Worm (Caenorhabditis elegans): ENCODE results near the gene osm-9.

The osm-9 gene

ce11 chrIV:3532989-3533388, 24.2 kb downstream of the osm-9 start:
- TF ChIP-seq scrt-1 (GFP tag; IDR thresholded peaks at IDR 0.05) (no peak), B0310.2 (tag; optimal IDR thresholded peaks at IDR 0.05) (no peak), tra-4 (tag; optimal IDR thresholded peaks at IDR 0.05) (no peak), sea-1 (GFP tag; conservative IDR thresholded peaks at IDR 0.05) (no peak), hmbx-1 (tag; optimal IDR thresholded peaks at IDR 0.05) (no peak), tbx-11 (GFP tag; IDR thresholded peaks at IDR 0.05) (no peak), pes-1 (GFP tag; IDR thresholded peaks at IDR 0.05) (no peak), hnd-1 (tag; optimal IDR thresholded peaks at IDR 0.05) (no peak), ama-1 (optimal IDR thresholded peaks at IDR 0.05) (no peak), ceh-13 (GFP tag; optimal IDR thresholded peaks at IDR 0.05) (no peak), aly-1 (tag; optimal IDR thresholded peaks at IDR 0.05) (no peak), F13C5.2 (tag; optimal IDR thresholded peaks at IDR 0.05) (no peak), flt-1 (GFP tag; IDR thresholded peaks at IDR 0.05) (no peak)

ce11 chrIV:3532167-3532566, 25.1 kb downstream of the osm-9 start, which contains the start of gene M57.1:
TSS of gene M57.1 (plus strand) at chrIV:3532467.
- TF ChIP-seq pes-1 (GFP tag; IDR thresholded peaks at IDR 0.05): no peak
- no peak for TF ChIP-seq hmbx-1 (tag; optimal IDR thresholded peaks at IDR 0.05)
- TF ChIP-seq scrt-1 (GFP tag; IDR thresholded peaks at IDR 0.05): no peak
- TF ChIP-seq ceh-36 (tag; optimal IDR thresholded peaks at IDR 0.05): no peak
- TF ChIP-seq hnd-1 (tag; optimal IDR thresholded peaks at IDR 0.05): no peak
- TF ChIP-seq tra-4 (tag; optimal IDR thresholded peaks at IDR 0.05): no peak
- TF ChIP-seq aly-1 (tag; optimal IDR thresholded peaks at IDR 0.05): no peak
- TF ChIP-seq tbx-37 (GFP tag; conservative IDR thresholded peaks at IDR 0.05): no peak
- TF ChIP-seq tbx-11 (GFP tag; IDR thresholded peaks at IDR 0.05): no peak
- TF ChIP-seq flt-1 (GFP tag; IDR thresholded peaks at IDR 0.05): no peak

ce11 chrIV:3531535-3531934, 25.7 kb downstream of the osm-9 start:
- TF ChIP-seq tbx-37 (GFP tag; conservative IDR thresholded peaks at IDR 0.05) (no peak), hnd-1 (tag; optimal IDR thresholded peaks at IDR 0.05) (no peak)

- TF ChIP-seq ceh-36 (tag; optimal IDR thresholded peaks at IDR 0.05): no peak
- no peak for TF ChIP-seq ets-7 (tag; optimal IDR thresholded peaks at IDR 0.05)
- TF ChIP-seq ama-1 (optimal IDR thresholded peaks at IDR 0.05): no peak
- TF ChIP-seq aly-1 (tag; optimal IDR thresholded peaks at IDR 0.05): no peak
- TF ChIP-seq flt-1 (GFP tag; IDR thresholded peaks at IDR 0.05): no peak
- TF ChIP-seq pes-1 (GFP tag; IDR thresholded peaks at IDR 0.05): no peak
- TF ChIP-seq B0310.2 (tag; optimal IDR thresholded peaks at IDR 0.05): no peak
- TF ChIP-seq tbx-37 (GFP tag; conservative IDR thresholded peaks at IDR 0.05): no peak
- TF ChIP-seq hmbx-1 (tag; optimal IDR thresholded peaks at IDR 0.05): no peak
- no peak for TF ChIP-seq scrt-1 (GFP tag; IDR thresholded peaks at IDR 0.05)
Observed at ce11 chrIV:3527878-3528277, 29.4 kb downstream of the osm-9 start.

ce11 chrIV:3526831-3527404, 30.3 kb downstream of the osm-9 start, which contains the start of gene M57.2:
TSS of gene M57.2 (plus strand) at chrIV:3527354.
- TF ChIP-seq ama-1 (optimal IDR thresholded peaks at IDR 0.05) (no peak), ets-7 (tag; optimal IDR thresholded peaks at IDR 0.05) (no peak), ceh-13 (GFP tag; optimal IDR thresholded peaks at IDR 0.05) (no peak), hmbx-1 (tag; optimal IDR thresholded peaks at IDR 0.05) (no peak), scrt-1 (GFP tag; IDR thresholded peaks at IDR 0.05) (no peak), ceh-36 (tag; optimal IDR thresholded peaks at IDR 0.05) (no peak), F13C5.2 (tag; optimal IDR thresholded peaks at IDR 0.05) (no peak), hnd-1 (tag; optimal IDR thresholded peaks at IDR 0.05) (no peak), B0310.2 (tag; optimal IDR thresholded peaks at IDR 0.05) (no peak), tbx-11 (GFP tag; IDR thresholded peaks at IDR 0.05) (no peak), tbx-37 (GFP tag; conservative IDR thresholded peaks at IDR 0.05) (no peak), tra-4 (tag; optimal IDR thresholded peaks at IDR 0.05) (no peak), aly-1 (tag; optimal IDR thresholded peaks at IDR 0.05) (no peak), hmg-4 (GFP tag; optimal IDR thresholded peaks at IDR 0.05) (no peak), flt-1 (GFP tag; IDR thresholded peaks at IDR 0.05) (no peak), sea-1 (GFP tag; conservative IDR thresholded peaks at IDR 0.05) (no peak), pes-1 (GFP tag; IDR thresholded peaks at IDR 0.05) (no peak)

ce11 chrIV:3526144-3526797, 31.0 kb downstream of the osm-9 start:
- peak; percentile 29 for TF ChIP-seq B0310.2 (tag; optimal IDR thresholded peaks at IDR 0.05)
- TF ChIP-seq sea-1 (GFP tag; conservative IDR thresholded peaks at IDR 0.05): no peak
- peak; percentile 61 for TF ChIP-seq ama-1 (optimal IDR thresholded peaks at IDR 0.05)

ce11 chrIV:3524584-3525020, 32.6 kb downstream of the osm-9 start:
- peak; percentile 10 for TF ChIP-seq ama-1 (optimal IDR thresholded peaks at IDR 0.05)
- TF ChIP-seq flt-1 (GFP tag; IDR thresholded peaks at IDR 0.05): peak; percentile 89
- peak; percentile 85 for TF ChIP-seq tbx-11 (GFP tag; IDR thresholded peaks at IDR 0.05)
- TF ChIP-seq hmg-4 (GFP tag; optimal IDR thresholded peaks at IDR 0.05): peak; percentile 89
- peak; percentile 92 for TF ChIP-seq aly-1 (tag; optimal IDR thresholded peaks at IDR 0.05)
- TF ChIP-seq ceh-13 (GFP tag; optimal IDR thresholded peaks at IDR 0.05): peak; percentile 73
- peak; percentile 51 for TF ChIP-seq tra-4 (tag; optimal IDR thresholded peaks at IDR 0.05)
- peak; percentile 86 for TF ChIP-seq F13C5.2 (tag; optimal IDR thresholded peaks at IDR 0.05)
- TF ChIP-seq sea-1 (GFP tag; conservative IDR thresholded peaks at IDR 0.05): peak; percentile 91
- TF ChIP-seq pes-1 (GFP tag; IDR thresholded peaks at IDR 0.05): peak; percentile 94
- TF ChIP-seq hnd-1 (tag; optimal IDR thresholded peaks at IDR 0.05): peak; percentile 75
- peak; percentile 67 for TF ChIP-seq ets-7 (tag; optimal IDR thresholded peaks at IDR 0.05)
- peak; percentile 82 for TF ChIP-seq tbx-37 (GFP tag; conservative IDR thresholded peaks at IDR 0.05)
- TF ChIP-seq hmbx-1 (tag; optimal IDR thresholded peaks at IDR 0.05): peak; percentile 45
- peak; percentile 91 for TF ChIP-seq scrt-1 (GFP tag; IDR thresholded peaks at IDR 0.05)
- TF ChIP-seq ceh-36 (tag; optimal IDR thresholded peaks at IDR 0.05): peak; percentile 86
- peak; percentile 85 for TF ChIP-seq B0310.2 (tag; optimal IDR thresholded peaks at IDR 0.05)

All from whole organism, early embryonic.